Worm (Caenorhabditis elegans): ENCODE data around the gene clec-158.

Gene clec-158

DNA sequence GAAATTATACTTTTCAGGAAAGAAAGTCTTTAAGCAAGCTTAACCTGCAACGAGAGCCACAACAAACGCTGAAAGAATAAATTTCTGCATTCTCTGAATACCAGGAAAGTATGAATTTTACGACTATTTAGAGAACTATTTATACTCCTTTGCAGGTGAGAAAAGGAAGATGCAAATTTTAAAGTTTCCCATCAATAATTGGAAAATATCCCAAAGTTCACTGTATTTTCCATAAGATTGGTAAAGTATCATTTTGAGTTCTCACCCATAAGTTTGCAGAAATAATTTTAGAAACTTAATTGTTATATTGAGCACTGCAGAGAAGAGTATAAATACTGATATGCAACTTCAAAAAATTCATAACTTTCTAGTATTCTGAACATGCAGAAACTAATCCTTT is at the start of gene clec-158:
Gene clec-158, minus strand, starts transcription at position 101 of the 400 bp plus-strand sequence.
- TF ChIP-seq dpl-1 (GFP tag; optimal IDR thresholded peaks at IDR 0.05) (no peak), unc-130 (GFP tag; optimal IDR thresholded peaks at IDR 0.05) (no peak)

- TF ChIP-seq lin-13 (GFP tag; optimal IDR thresholded peaks at IDR 0.05) (no peak), php-3 (GFP tag; IDR thresholded peaks at IDR 0.05) (no peak), fkh-10 (GFP tag; optimal IDR thresholded peaks at IDR 0.05) (no peak), pha-4 (GFP tag; IDR thresholded peaks at IDR 0.05) (no peak), pha-4 (tag; optimal IDR thresholded peaks at IDR 0.05) (no peak), spr-3 (GFP tag; optimal IDR thresholded peaks at IDR 0.05) (no peak), duxl-1 (tag; optimal IDR thresholded peaks at IDR 0.05; ENCODE audit: poor library complexity) (no peak), nhr-77 (tag; optimal IDR thresholded peaks at IDR 0.05) (no peak)
These were observed 47.0 kb upstream of the clec-158 start, which contains the start of gene T07E3.2 for ce11 chrIII:6906409-6906808. T07E3.2 (plus strand) TSS chrIII:6906709.

DNA sequence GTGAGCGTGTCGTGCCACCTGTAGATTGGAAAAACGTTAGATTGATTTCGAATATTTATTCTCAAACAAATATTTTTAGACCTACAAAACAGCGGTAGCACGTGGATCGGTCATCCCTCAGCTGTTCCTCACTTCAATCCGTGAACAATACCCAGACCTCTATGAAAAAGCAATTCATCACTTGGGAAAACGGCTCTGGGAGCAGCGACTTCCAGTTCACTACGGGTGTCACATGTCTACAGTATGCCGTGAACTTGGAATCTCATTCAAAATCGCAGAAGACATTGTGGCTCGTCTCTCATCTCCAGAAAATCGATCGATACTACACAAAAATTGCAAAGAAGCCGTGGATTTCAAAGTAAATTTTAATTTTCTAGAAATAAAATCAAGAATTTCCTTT is 45.1 kb upstream of the clec-158 start:
- TF ChIP-seq arid-1 (GFP tag; conservative IDR thresholded peaks at IDR 0.05) (no peak), nhr-42 (GFP tag; IDR thresholded peaks at IDR 0.05) (no peak), dmd-6 (GFP tag; IDR thresholded peaks at IDR 0.05) (peak; percentile 13; the same call in 1 of the 2 replicates), lin-15B (tag; optimal IDR thresholded peaks at IDR 0.05) (no peak)

DNA sequence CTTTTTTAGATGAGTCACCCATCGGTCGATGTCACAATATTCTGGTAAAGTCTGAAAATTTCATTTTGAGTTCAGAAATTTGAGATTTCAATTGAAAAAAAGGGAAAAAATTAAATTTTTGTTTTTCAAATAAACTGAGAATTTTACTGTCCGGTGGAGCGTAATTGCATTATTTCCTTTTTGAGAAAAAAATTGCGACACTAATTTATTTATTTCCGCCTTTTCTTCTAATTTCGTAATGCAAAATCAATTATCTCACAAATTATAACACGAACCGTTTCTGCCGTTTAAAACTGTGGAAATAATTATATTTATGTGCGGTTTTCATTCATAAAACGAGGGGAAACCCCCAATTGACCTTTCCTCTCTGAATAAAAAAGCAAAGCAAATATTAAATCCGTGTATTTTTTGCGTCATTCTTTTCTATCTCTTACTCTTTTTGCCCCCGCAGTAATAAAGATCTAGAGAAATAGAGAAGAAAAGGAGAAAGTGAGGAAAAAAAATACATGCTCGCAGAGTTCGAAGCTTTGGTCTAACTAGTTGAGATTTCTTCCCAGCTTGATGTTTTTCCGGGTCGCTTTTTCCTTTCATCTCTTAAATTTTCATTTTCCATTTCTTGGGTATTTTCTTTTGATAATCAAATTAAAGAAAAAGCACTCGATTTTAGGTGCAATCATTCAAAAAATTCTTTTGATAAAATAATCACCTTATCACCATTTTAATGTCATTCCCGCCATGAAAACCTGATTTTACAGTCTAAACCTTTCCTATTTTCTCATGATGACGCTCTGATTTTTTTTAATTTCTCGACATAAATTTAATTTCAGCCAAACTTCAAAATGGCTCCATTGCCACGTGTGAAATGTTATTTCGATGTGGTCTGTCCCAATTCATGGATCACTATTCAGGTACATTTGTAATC is 43.9 kb upstream of the clec-158 start, which contains the start of the genes brc-2 and T07E3.3:
Gene brc-2, minus strand, starts transcription at position 51 of the 922 bp plus-strand sequence.
Gene T07E3.3, plus strand, starts transcription at position 822 of the 922 bp plus-strand sequence.
- peak; percentile 17 for TF ChIP-seq pqm-1 (tag; optimal IDR thresholded peaks at IDR 0.05)
- peak in 1 of 2 experiments; percentile 37 for TF ChIP-seq lsy-2 (tag; optimal IDR thresholded peaks at IDR 0.05)
- TF ChIP-seq aha-1 (tag), result peak; percentile 74
- TF ChIP-seq lin-38 (GFP tag; IDR thresholded peaks at IDR 0.05), result peak; percentile 61
- no peak for TF ChIP-seq php-3 (GFP tag; IDR thresholded peaks at IDR 0.05)
- peak; percentile 40; the same call in 1 of the 2 replicates for TF ChIP-seq dmd-6 (GFP tag; IDR thresholded peaks at IDR 0.05)

DNA sequence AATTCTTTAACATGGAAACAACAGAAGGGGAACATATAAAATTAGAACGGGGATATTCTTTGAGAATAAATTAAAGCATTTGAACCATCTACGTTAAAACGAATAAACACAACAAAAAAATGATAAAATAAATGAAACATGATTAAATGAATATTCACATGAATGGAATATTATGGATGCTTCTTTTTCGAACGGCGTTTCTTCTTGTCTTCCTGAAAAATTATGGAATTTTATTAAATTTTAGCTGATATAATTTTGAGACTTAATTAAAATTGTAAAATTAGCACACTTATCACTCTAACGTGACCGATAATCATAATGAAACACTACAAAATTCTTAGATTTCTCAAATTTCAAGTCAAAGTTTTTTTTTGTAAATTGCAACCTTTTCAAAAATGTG is 41.2 kb upstream of the clec-158 start:
- TF ChIP-seq T26A8.4 (GFP tag; IDR thresholded peaks at IDR 0.05) (peak; percentile 55; the same call in 1 of the 2 replicates), mxl-2 (GFP tag; conservative IDR thresholded peaks at IDR 0.05) (no peak), ztf-11 (tag; optimal IDR thresholded peaks at IDR 0.05) (no peak), mep-1 (tag; optimal IDR thresholded peaks at IDR 0.05) (peak; percentile 66), T20F7.1 (GFP tag; optimal IDR thresholded peaks at IDR 0.05) (peak; percentile 31), arid-1 (GFP tag; conservative IDR thresholded peaks at IDR 0.05) (peak; percentile 55; the same call in 1 of the 2 replicates), zfp-3 (GFP tag; conservative IDR thresholded peaks at IDR 0.05) (0 out of 2 replicates have a peak, but pooled peaks have one; percentile 29), ztf-7 (tag; optimal IDR thresholded peaks at IDR 0.05) (no peak), php-3 (GFP tag; IDR thresholded peaks at IDR 0.05) (peak; percentile 59), lin-38 (GFP tag; IDR thresholded peaks at IDR 0.05) (peak; percentile 45), daf-16 (GFP tag; optimal IDR thresholded peaks at IDR 0.05) (peak in 1 of 2 experiments; percentile 51), daf-16 (tag; optimal IDR thresholded peaks at IDR 0.05) (no peak), hlh-30 (tag; optimal IDR thresholded peaks at IDR 0.05; ENCODE audit: insufficient read depth) (no peak), zip-2 (tag; optimal IDR thresholded peaks at IDR 0.05) (peak; percentile 22), aha-1 (tag) (peak; percentile 4)

DNA sequence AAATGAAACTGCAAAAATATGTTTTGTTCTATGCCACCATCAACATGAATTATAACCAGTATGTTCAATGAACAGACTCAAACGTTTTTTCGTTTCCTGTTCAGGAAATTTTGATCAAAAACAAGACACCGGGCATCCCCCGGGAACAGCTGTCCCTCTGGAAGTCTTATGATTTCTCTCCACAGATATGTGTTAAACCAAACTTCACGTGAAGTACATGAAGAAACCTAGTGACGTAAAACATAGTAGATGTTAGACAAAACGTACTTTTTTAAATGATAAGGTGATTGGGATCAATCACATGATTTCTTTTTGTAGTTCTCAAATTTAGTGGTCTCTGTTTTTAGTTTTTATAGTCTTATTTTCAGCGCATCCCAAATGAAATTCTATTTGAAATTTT is 39.1 kb upstream of the clec-158 start:
- no peak for TF ChIP-seq F10B5.3 (tag; optimal IDR thresholded peaks at IDR 0.05)
- TF ChIP-seq vab-7 (GFP tag; IDR thresholded peaks at IDR 0.05), result no peak
- no peak for TF ChIP-seq zip-2 (tag; optimal IDR thresholded peaks at IDR 0.05)
- TF ChIP-seq Y48G9A.11 (GFP tag; IDR thresholded peaks at IDR 0.05), result no peak
- no peak for TF ChIP-seq pqm-1 (tag; optimal IDR thresholded peaks at IDR 0.05)
- no peak for TF ChIP-seq ama-1 (optimal IDR thresholded peaks at IDR 0.05)
- no peak for TF ChIP-seq madf-5 (GFP tag; IDR thresholded peaks at IDR 0.05)
- TF ChIP-seq aly-2 (tag; optimal IDR thresholded peaks at IDR 0.05), result no peak
- no peak for TF ChIP-seq T26A8.4 (GFP tag; IDR thresholded peaks at IDR 0.05)
- no peak for TF ChIP-seq arid-1 (GFP tag; conservative IDR thresholded peaks at IDR 0.05)
- TF ChIP-seq aha-1 (tag), result no peak
- no peak for TF ChIP-seq madf-9 (GFP tag; conservative IDR thresholded peaks at IDR 0.05)
- no peak for TF ChIP-seq zfp-2 (tag; optimal IDR thresholded peaks at IDR 0.05)
- TF ChIP-seq mxl-2 (GFP tag; conservative IDR thresholded peaks at IDR 0.05), result peak; percentile 60
- no peak for TF ChIP-seq nhr-41 (GFP tag; IDR thresholded peaks at IDR 0.05)
- no peak for TF ChIP-seq lin-13 (GFP tag; optimal IDR thresholded peaks at IDR 0.05)
- TF ChIP-seq F44E2.7 (GFP tag; IDR thresholded peaks at IDR 0.05), result no peak
- no peak for TF ChIP-seq set-16 (GFP tag; IDR thresholded peaks at IDR 0.05)

All from whole organism, L4 larva.